Worm (Caenorhabditis elegans) whole organism, L3 larva: Measurements from ENCODE around the gene clec-221.
A peak's percentile ranks its signal among the peaks of the same experiment; 100 is the strongest.

Source experiments
- R02D3.7 ChIP-seq: fragments of 150-350 bp; optimal IDR thresholded peaks from 2 replicates; lab custom pipeline; 2014; ENCODE audit warnings: missing biosample characterization, missing genetic modification characterization
- aly-2 ChIP-seq: fragments of 150-350 bp; optimal IDR thresholded peaks from 2 replicates; lab custom pipeline; 2014; ENCODE audit warnings: missing biosample characterization, missing genetic modification characterization
- ama-1 ChIP-seq: fragments of 150-350 bp; optimal IDR thresholded peaks from 2 replicates; lab custom pipeline; 2018
- ceh-28 ChIP-seq: fragments of 150-350 bp; optimal IDR thresholded peaks from 2 replicates; lab custom pipeline; 2014; ENCODE audit warnings: missing biosample characterization, missing genetic modification reagents, missing genetic modification characterization
- daf-12 ChIP-seq: fragments of 150-350 bp; optimal IDR thresholded peaks from 2 replicates; lab custom pipeline; 2014; ENCODE audit warnings: missing biosample characterization, missing genetic modification reagents, missing genetic modification characterization
- egl-27 ChIP-seq: sonication (generic microtip); optimal IDR thresholded peaks from 4 replicates; lab custom pipeline; 2017; ENCODE audit warnings: missing biosample characterization, missing genetic modification reagents, missing genetic modification characterization
- egl-5 ChIP-seq: fragments of 150-350 bp; optimal IDR thresholded peaks from 2 replicates; lab custom pipeline; 2017; ENCODE audit warnings: missing biosample characterization, missing genetic modification reagents, missing genetic modification characterization, inconsistent platforms
- elt-2 ChIP-seq: sonication (generic microtip); optimal IDR thresholded peaks from 2 replicates; lab custom pipeline; 2016; ENCODE audit warnings: missing genetic modification reagents, mild to moderate bottlenecking, missing genetic modification characterization, missing compliant biosample characterization
- elt-3 ChIP-seq, 3 experiments: fragments of 150-350 bp in 1 of 3; sonication (generic microtip) in 2 of 3; optimal IDR thresholded peaks; 2 replicates in 2 of 3; 4 replicates in 1 of 3; lab custom pipeline; 2014 to 2017; ENCODE audit warnings: missing biosample characterization in 3 of 3, missing genetic modification characterization in 3 of 3
- fkh-10 ChIP-seq: sonication (generic microtip); optimal IDR thresholded peaks from 2 replicates; lab custom pipeline; 2017; ENCODE audit warnings: missing biosample characterization, missing genetic modification reagents, missing genetic modification characterization
- fkh-2 ChIP-seq: fragments of 150-350 bp; optimal IDR thresholded peaks from 2 replicates; lab custom pipeline; 2014; ENCODE audit warnings: missing biosample characterization, missing genetic modification reagents, missing genetic modification characterization
- fos-1 ChIP-seq: fragments of 150-350 bp; optimal IDR thresholded peaks from 2 replicates; lab custom pipeline; 2014; ENCODE audit warnings: missing biosample characterization, missing genetic modification characterization
- hmg-11 ChIP-seq: sonication (generic microtip); optimal IDR thresholded peaks from 2 replicates; lab custom pipeline; 2016; ENCODE audit warnings: missing genetic modification characterization, missing compliant biosample characterization
- jun-1 ChIP-seq: fragments of 150-350 bp; optimal IDR thresholded peaks from 2 replicates; lab custom pipeline; 2014; ENCODE audit warnings: missing biosample characterization, missing genetic modification reagents, missing genetic modification characterization
- lin-15B ChIP-seq: fragments of 150-350 bp; optimal IDR thresholded peaks from 2 replicates; lab custom pipeline; 2014; ENCODE audit warnings: missing biosample characterization, missing genetic modification characterization
- lin-39 ChIP-seq: fragments of 150-350 bp; optimal IDR thresholded peaks from 2 replicates; lab custom pipeline; 2018; ENCODE audit warnings: missing biosample characterization, missing genetic modification reagents, missing genetic modification characterization
- lsy-12 ChIP-seq: sonication (generic microtip); optimal IDR thresholded peaks from 2 replicates; lab custom pipeline; 2016; ENCODE audit warnings: mild to moderate bottlenecking, missing genetic modification characterization, missing compliant biosample characterization
- mdl-1 ChIP-seq: fragments of 150-350 bp; optimal IDR thresholded peaks from 2 replicates; lab custom pipeline; 2014; ENCODE audit warnings: missing biosample characterization, missing genetic modification characterization
- mml-1 ChIP-seq: fragments of 150-350 bp; sonication (generic microtip); optimal IDR thresholded peaks from 3 replicates; lab custom pipeline; 2014; ENCODE audit warnings: missing biosample characterization, missing genetic modification characterization
- nfya-1 ChIP-seq: sonication (generic microtip); optimal IDR thresholded peaks from 2 replicates; lab custom pipeline; 2017; ENCODE audit warnings: missing genetic modification characterization, mild to moderate bottlenecking, missing compliant biosample characterization, antibody characterized with exemption, moderate library complexity; ENCODE audit not compliant: insufficient read depth
- nhr-11 ChIP-seq: fragments of 150-350 bp; optimal IDR thresholded peaks from 2 replicates; lab custom pipeline; 2014; ENCODE audit warnings: missing biosample characterization, missing genetic modification characterization
- nhr-12 ChIP-seq: fragments of 150-350 bp; optimal IDR thresholded peaks from 2 replicates; lab custom pipeline; 2014; ENCODE audit warnings: missing biosample characterization, missing genetic modification characterization
- nhr-237 ChIP-seq: fragments of 150-350 bp; optimal IDR thresholded peaks from 2 replicates; lab custom pipeline; 2014; ENCODE audit warnings: missing biosample characterization, missing genetic modification characterization
- nhr-28 ChIP-seq: fragments of 150-350 bp; optimal IDR thresholded peaks from 2 replicates; lab custom pipeline; 2014; ENCODE audit warnings: missing biosample characterization, missing genetic modification characterization
- nhr-43 ChIP-seq: sonication (generic microtip); optimal IDR thresholded peaks from 2 replicates; lab custom pipeline; 2016; ENCODE audit warnings: mild to moderate bottlenecking, missing genetic modification characterization, missing compliant biosample characterization; ENCODE audit not compliant: poor library complexity, severe bottlenecking
- nhr-67 ChIP-seq: fragments of 150-350 bp; optimal IDR thresholded peaks from 2 replicates; lab custom pipeline; 2014; ENCODE audit warnings: missing biosample characterization, missing genetic modification characterization
- nhr-77 ChIP-seq: fragments of 150-350 bp; optimal IDR thresholded peaks from 2 replicates; lab custom pipeline; 2014; ENCODE audit warnings: missing biosample characterization, missing genetic modification characterization
- pha-4 ChIP-seq: fragments of 150-350 bp; optimal IDR thresholded peaks from 2 replicates; lab custom pipeline; 2014; ENCODE audit warnings: missing biosample characterization, missing genetic modification reagents, missing genetic modification characterization
- pqm-1 ChIP-seq: fragments of 150-350 bp; optimal IDR thresholded peaks from 2 replicates; lab custom pipeline; 2017; ENCODE audit warnings: missing biosample characterization, missing genetic modification characterization, inconsistent platforms
- sea-2 ChIP-seq: fragments of 150-350 bp; sonication (generic microtip); optimal IDR thresholded peaks from 4 replicates; lab custom pipeline; 2014; ENCODE audit warnings: missing biosample characterization, missing genetic modification reagents, missing genetic modification characterization
- snpc-4 ChIP-seq: fragments of 150-350 bp; optimal IDR thresholded peaks from 2 replicates; lab custom pipeline; 2014; ENCODE audit warnings: missing biosample characterization, missing genetic modification characterization
- tbx-2 ChIP-seq: sonication (generic microtip); optimal IDR thresholded peaks from 2 replicates; lab custom pipeline; 2016; ENCODE audit warnings: mild to moderate bottlenecking, missing genetic modification characterization, missing compliant biosample characterization
- unc-39 ChIP-seq: sonication (generic microtip); optimal IDR thresholded peaks from 4 replicates; lab custom pipeline; 2017; ENCODE audit warnings: missing biosample characterization, missing genetic modification characterization
- unc-62 ChIP-seq: fragments of 150-350 bp; sonication (generic microtip); optimal IDR thresholded peaks from 4 replicates; lab custom pipeline; 2014; ENCODE audit warnings: missing biosample characterization, missing genetic modification reagents, missing genetic modification characterization
- zag-1 ChIP-seq: fragments of 150-350 bp; optimal IDR thresholded peaks from 2 replicates; lab custom pipeline; 2014; ENCODE audit warnings: missing biosample characterization, missing genetic modification characterization
- ztf-11 ChIP-seq: fragments of 150-350 bp; optimal IDR thresholded peaks from 2 replicates; lab custom pipeline; 2014; ENCODE audit warnings: missing biosample characterization, missing genetic modification characterization
- ztf-4 ChIP-seq: fragments of 150-350 bp; optimal IDR thresholded peaks from 2 replicates; lab custom pipeline; 2014; ENCODE audit warnings: missing biosample characterization, missing genetic modification characterization

The clec-221 gene

ce11 chrV:10965501-10965900 lies 11.3 kb upstream of the clec-221 start, which contains the start of the genes ctf-4 and eef-1G (continued):
- TF ChIP-seq pha-4 (tag; lab: Kevin White, UChicago) (peak; percentile 99), fkh-2 (no peak), ama-1 (lab: Kevin White, UChicago) (peak; percentile 61), daf-12 (tag; lab: Kevin White, UChicago) (no peak), nhr-237 (tag; lab: Kevin White, UChicago) (no peak), nfya-1 (tag; lab: Kevin White, UChicago) (peak; percentile 97), elt-3 (tag; optimal IDR thresholded peaks at IDR 0.05; lab: Kevin White, UChicago) (peak in 1 of 3 experiments; percentile 52), tbx-2 (tag; lab: Kevin White, UChicago) (peak; percentile 88), ztf-11 (no peak), unc-62 (GFP tag; lab: Kevin White, UChicago) (peak; percentile 77), nhr-12 (tag; lab: Kevin White, UChicago) (no peak), snpc-4 (tag; lab: Kevin White, UChicago) (peak; percentile 93), nhr-43 (tag; lab: Kevin White, UChicago) (peak; percentile 93), egl-5 (tag; lab: Kevin White, UChicago) (peak; percentile 97), zag-1 (tag; lab: Kevin White, UChicago) (no peak), ztf-4 (tag; lab: Kevin White, UChicago) (peak; percentile 71)

- TF ChIP-seq elt-3 (tag; optimal IDR thresholded peaks at IDR 0.05; lab: Kevin White, UChicago) (no peak), ceh-28 (tag; lab: Kevin White, UChicago) (peak; percentile 32), snpc-4 (tag; lab: Kevin White, UChicago) (peak; percentile 42), mdl-1 (tag; lab: Kevin White, UChicago) (no peak), zag-1 (tag; lab: Kevin White, UChicago) (no peak), pha-4 (tag; lab: Kevin White, UChicago) (peak; percentile 34), elt-2 (peak; percentile 27), lin-15B (tag; lab: Kevin White, UChicago) (no peak), pqm-1 (tag; lab: Kevin White, UChicago) (peak; percentile 20), ztf-11 (no peak), lin-39 (peak; percentile 56), nhr-11 (tag; lab: Kevin White, UChicago) (peak; percentile 51), egl-5 (tag; lab: Kevin White, UChicago) (peak; percentile 76), hmg-11 (peak; percentile 81), fkh-10 (GFP tag; lab: Kevin White, UChicago) (peak; percentile 67), nhr-77 (tag; lab: Kevin White, UChicago) (no peak), mml-1 (no peak), fkh-2 (no peak), ama-1 (lab: Kevin White, UChicago) (peak; percentile 60), jun-1 (tag; lab: Kevin White, UChicago) (peak; percentile 52), lsy-12 (tag; lab: Kevin White, UChicago) (peak; percentile 43), tbx-2 (tag; lab: Kevin White, UChicago) (peak; percentile 59), nfya-1 (tag; lab: Kevin White, UChicago) (peak; percentile 73)
These were observed 7.2 kb upstream of the clec-221 start for ce11 chrV:10961448-10961870.

DNA sequence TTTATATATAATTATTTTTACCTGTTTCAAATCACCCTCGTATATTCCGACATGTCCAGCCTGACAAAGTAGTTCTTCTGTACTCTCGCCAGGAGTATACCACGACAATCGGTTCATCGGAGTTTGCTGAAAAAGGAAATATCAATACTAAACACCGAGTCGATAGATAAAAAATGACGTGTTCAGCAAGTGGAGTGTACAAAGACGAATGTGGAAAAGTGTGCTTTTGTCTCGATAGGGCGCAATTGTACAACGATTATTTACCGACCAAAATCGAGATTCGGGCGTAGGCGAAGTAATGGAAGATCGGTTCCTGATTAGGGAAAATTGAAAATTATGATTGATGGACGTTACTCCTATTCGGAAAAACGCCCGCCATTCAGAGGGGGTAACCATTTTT lies 6.3 kb upstream of the clec-221 start, which contains the start of gene vps-36:
TSS of gene vps-36 (minus strand) at position 126 of the 400 bp plus-strand sequence.
- TF ChIP-seq R02D3.7, result no peak
- peak; percentile 65 for TF ChIP-seq elt-2
- TF ChIP-seq pha-4 (tag; lab: Kevin White, UChicago), result peak; percentile 74
- peak; percentile 59 for TF ChIP-seq pqm-1 (tag; lab: Kevin White, UChicago)
- TF ChIP-seq lin-15B (tag; lab: Kevin White, UChicago), result peak; percentile 21
- no peak for TF ChIP-seq nhr-28 (tag; lab: Kevin White, UChicago)

DNA sequence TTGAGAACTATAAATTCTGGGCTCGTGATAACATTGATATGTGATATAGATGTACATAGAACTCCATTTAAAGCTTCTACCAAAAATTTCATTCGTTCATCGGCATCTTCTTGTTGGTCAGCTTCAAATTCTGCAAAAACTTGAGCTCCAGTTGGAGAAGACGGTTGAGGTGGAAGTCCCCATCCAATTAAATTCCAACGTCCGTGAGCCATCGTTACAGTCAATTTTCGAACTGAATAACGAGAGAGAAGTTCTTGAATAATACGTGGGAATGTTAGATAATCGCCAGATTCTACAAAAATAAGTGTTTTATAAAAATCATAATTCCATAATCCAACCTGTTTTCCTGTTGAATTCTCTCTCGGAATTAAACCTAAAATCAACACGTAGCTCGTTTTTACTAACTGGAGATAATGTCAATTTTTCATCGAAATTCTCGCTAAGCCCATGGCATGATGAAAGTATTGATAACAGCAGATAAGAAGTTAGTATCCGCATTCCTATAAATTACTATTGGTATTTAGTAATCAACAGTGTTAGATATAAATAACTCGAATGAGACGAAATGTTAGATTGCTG lies 4.2 kb upstream of the clec-221 start, which contains the start of gene pigt-1:
TSS of gene pigt-1 (minus strand) at position 500 of the 579 bp plus-strand sequence.
- TF ChIP-seq aly-2 (tag; lab: Kevin White, UChicago), result no peak
- no peak for TF ChIP-seq pqm-1 (tag; lab: Kevin White, UChicago)
- TF ChIP-seq nhr-43 (tag; lab: Kevin White, UChicago), result peak; percentile 28
- TF ChIP-seq sea-2 (GFP tag; lab: Kevin White, UChicago), result no peak
- no peak for TF ChIP-seq nhr-67 (tag; lab: Kevin White, UChicago)
- no peak for TF ChIP-seq fos-1
- TF ChIP-seq daf-12 (tag; lab: Kevin White, UChicago), result no peak
- peak; percentile 37 for TF ChIP-seq elt-2
- TF ChIP-seq lsy-12 (tag; lab: Kevin White, UChicago), result no peak
- peak; percentile 35 for TF ChIP-seq ceh-28 (tag; lab: Kevin White, UChicago)
- TF ChIP-seq unc-39 (tag; lab: Kevin White, UChicago), result no peak
- no peak for TF ChIP-seq pha-4 (tag; lab: Kevin White, UChicago)
- TF ChIP-seq egl-27 (tag; lab: Kevin White, UChicago), result no peak
- no peak for TF ChIP-seq unc-62 (GFP tag; lab: Kevin White, UChicago)
